In the genomic region with DNA sequence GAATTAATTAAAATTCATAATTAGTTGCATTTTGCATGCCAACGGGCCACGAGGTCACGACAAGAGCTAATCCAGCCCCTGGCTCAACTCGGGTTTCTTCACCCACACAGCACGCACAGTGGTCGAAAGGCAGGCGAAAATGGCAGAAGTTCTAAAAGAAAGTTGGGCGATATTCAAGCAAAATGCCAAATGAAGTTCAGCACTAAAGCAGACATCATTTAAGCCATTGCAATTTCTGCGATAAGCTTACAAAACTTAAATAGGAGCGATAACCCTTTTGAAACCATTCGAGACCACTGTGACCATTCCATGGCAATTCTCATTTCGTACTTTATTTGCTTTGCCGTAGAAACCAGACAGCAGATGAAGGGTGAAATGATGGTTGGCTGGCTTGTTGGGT, we compare ENCODE assay signal across 2 fruit fly cellular contexts.
TF ChIP-seq lines count a peak whose summit lies in the region.

No protein-coding gene starts in this region.

TF ChIP-seq in whole organism, embryonic, 481 proteins besides CTCF, POLR2A, EP300 and RAD21 (continued from another document and continues in another):
- TF ChIP-seq Ets65A (GFP tag; lab: Kevin White, UChicago) (peak; percentile 93), CG10267 (tag; optimal IDR thresholded peaks at IDR 0.05; lab: Kevin White, UChicago) (peak; percentile 9), CoRest (tag; optimal IDR thresholded peaks at IDR 0.05; lab: Kevin White, UChicago) (peak; percentile 8), tgo (GFP tag; IDR thresholded peaks at IDR 0.05; lab: Robert Waterston, UW) (peak; percentile 23; the same call in 1 of the 3 replicates), nmo (GFP tag; optimal IDR thresholded peaks at IDR 0.05; lab: Kevin White, UChicago) (peak; percentile 33), CG8290 (GFP tag; optimal IDR thresholded peaks at IDR 0.05; lab: Kevin White, UChicago) (no peak), CG8290 (tag; optimal IDR thresholded peaks at IDR 0.05; lab: Kevin White, UChicago) (peak in 1 of 2 experiments; percentile 59), Hr78 (GFP tag; optimal IDR thresholded peaks at IDR 0.05; lab: Kevin White, UChicago) (no peak), ase (GFP tag; IDR thresholded peaks at IDR 0.05; lab: Robert Waterston, UW) (0 out of 3 replicates have a peak, but pooled peaks have one; percentile 37), Hr51 (GFP tag; optimal IDR thresholded peaks at IDR 0.05; lab: Kevin White, UChicago) (peak in 1 of 2 experiments; percentile 59), HLH3B (GFP tag; IDR thresholded peaks at IDR 0.05; lab: Robert Waterston, UW) (peak; percentile 50; the same call in 1 of the 2 replicates), CG15269 (tag; optimal IDR thresholded peaks at IDR 0.05; lab: Kevin White, UChicago) (peak; percentile 44), fd96Cb (tag; optimal IDR thresholded peaks at IDR 0.05; lab: Kevin White, UChicago) (peak; percentile 57), CG8478 (optimal IDR thresholded peaks at IDR 0.05; lab: Kevin White, UChicago) (no peak), CG17912 (GFP tag; optimal IDR thresholded peaks at IDR 0.05; lab: Kevin White, UChicago) (no peak), CG9797 (GFP tag; optimal IDR thresholded peaks at IDR 0.05; lab: Kevin White, UChicago) (no peak), Mrtf (GFP tag; IDR thresholded peaks at IDR 0.05; lab: Robert Waterston, UW) (0 out of 3 replicates have a peak, but pooled peaks have one; percentile 57), CG2712 (tag; optimal IDR thresholded peaks at IDR 0.05; lab: Kevin White, UChicago) (peak; percentile 43), CG4820 (GFP tag; optimal IDR thresholded peaks at IDR 0.05; lab: Kevin White, UChicago) (peak; percentile 41), dan (GFP tag; IDR thresholded peaks at IDR 0.05; lab: Robert Waterston, UW) (0 out of 2 replicates have a peak, but pooled peaks have one; percentile 29), CG10366 (GFP tag; IDR thresholded peaks at IDR 0.05; lab: Robert Waterston, UW) (peak; percentile 19; the same call in 1 of the 2 replicates), fd102C (GFP tag; optimal IDR thresholded peaks at IDR 0.05; lab: Kevin White, UChicago) (no peak), fu2 (GFP tag; optimal IDR thresholded peaks at IDR 0.05; lab: Kevin White, UChicago) (no peak), CG10959 (GFP tag; IDR thresholded peaks at IDR 0.05; lab: Robert Waterston, UW) (peak; percentile 45; the same call in 1 of the 2 replicates), gt (GFP tag; IDR thresholded peaks at IDR 0.05; lab: Robert Waterston, UW) (no peak), unpg (GFP tag; optimal IDR thresholded peaks at IDR 0.05; lab: Kevin White, UChicago) (peak; percentile 58), Hey (tag; optimal IDR thresholded peaks at IDR 0.05; lab: Kevin White, UChicago) (no peak), CG1603 (tag; optimal IDR thresholded peaks at IDR 0.05; lab: Kevin White, UChicago) (peak; percentile 75), Dek (tag; optimal IDR thresholded peaks at IDR 0.05; lab: Kevin White, UChicago) (no peak), CG15601 (tag; optimal IDR thresholded peaks at IDR 0.05; lab: Kevin White, UChicago) (no peak), pum (GFP tag; optimal IDR thresholded peaks at IDR 0.05; lab: Kevin White, UChicago) (peak; percentile 19), CG18262 (tag; optimal IDR thresholded peaks at IDR 0.05; lab: Kevin White, UChicago) (peak; percentile 32), Oli (tag; optimal IDR thresholded peaks at IDR 0.05; lab: Kevin White, UChicago) (peak; percentile 58), CG12659 (GFP tag; optimal IDR thresholded peaks at IDR 0.05; lab: Kevin White, UChicago) (no peak), CG42726 (GFP tag; IDR thresholded peaks at IDR 0.05; lab: Robert Waterston, UW; ENCODE audit: partially characterized antibody) (no peak), Atf3 (GFP tag; optimal IDR thresholded peaks at IDR 0.05; lab: Kevin White, UChicago) (peak; percentile 10), CG8359 (GFP tag; optimal IDR thresholded peaks at IDR 0.05; lab: Kevin White, UChicago; ENCODE audit: borderline replicate concordance) (no peak), Ets97D (GFP tag; optimal IDR thresholded peaks at IDR 0.05; lab: Kevin White, UChicago) (no peak), CG18764 (GFP tag; optimal IDR thresholded peaks at IDR 0.05; lab: Kevin White, UChicago) (peak; percentile 11), tin (GFP tag; optimal IDR thresholded peaks at IDR 0.05; lab: Kevin White, UChicago) (peak; percentile 19), CG16863 (GFP tag; optimal IDR thresholded peaks at IDR 0.05; lab: Kevin White, UChicago) (peak; percentile 40), CG18476 (GFP tag; optimal IDR thresholded peaks at IDR 0.05; lab: Kevin White, UChicago) (no peak), Drgx (GFP tag; IDR thresholded peaks at IDR 0.05; lab: Robert Waterston, UW) (peak; percentile 57), CG14050 (GFP tag; IDR thresholded peaks at IDR 0.05; lab: Robert Waterston, UW) (peak; percentile 34; the same call in 1 of the 3 replicates), CG12071 (GFP tag; optimal IDR thresholded peaks at IDR 0.05; lab: Kevin White, UChicago) (peak; percentile 50), CG9727 (GFP tag; optimal IDR thresholded peaks at IDR 0.05; lab: Kevin White, UChicago) (peak; percentile 21), CG12219 (GFP tag; optimal IDR thresholded peaks at IDR 0.05; lab: Kevin White, UChicago) (peak; percentile 61), CG1529 (GFP tag; optimal IDR thresholded peaks at IDR 0.05; lab: Kevin White, UChicago) (peak; percentile 20), CG15696 (tag; optimal IDR thresholded peaks at IDR 0.05; lab: Kevin White, UChicago) (peak; percentile 15), CG4730 (GFP tag; IDR thresholded peaks at IDR 0.05; lab: Robert Waterston, UW) (0 out of 2 replicates have a peak, but pooled peaks have one; percentile 40), CG8388 (GFP tag; optimal IDR thresholded peaks at IDR 0.05; lab: Kevin White, UChicago) (peak; percentile 15), CG4328 (GFP tag; optimal IDR thresholded peaks at IDR 0.05; lab: Kevin White, UChicago) (no peak), sob (GFP tag; IDR thresholded peaks at IDR 0.05; lab: Robert Waterston, UW) (peak; percentile 28; the same call in 1 of the 2 replicates), pan (optimal IDR thresholded peaks at IDR 0.05; lab: Kevin White, UChicago) (no peak), pan (GFP tag; optimal IDR thresholded peaks at IDR 0.05 in 1 of 2, IDR thresholded peaks at IDR 0.05 in 1 of 2) (peak in 1 of 2 experiments; percentile 56), gce (GFP tag; IDR thresholded peaks at IDR 0.05; lab: Robert Waterston, UW) (0 out of 3 replicates have a peak, but pooled peaks have one; percentile 18), CG14441 (GFP tag; IDR thresholded peaks at IDR 0.05; lab: Robert Waterston, UW) (peak; percentile 54), stc (GFP tag; IDR thresholded peaks at IDR 0.05; lab: Robert Waterston, UW) (peak; percentile 59; the same call in 1 of the 2 replicates), CG8765 (GFP tag; IDR thresholded peaks at IDR 0.05; lab: Robert Waterston, UW) (peak; percentile 20; the same call in 1 of the 2 replicates), CG30403 (GFP tag; optimal IDR thresholded peaks at IDR 0.05; lab: Kevin White, UChicago) (peak; percentile 33)

TF ChIP-seq in whole organism, prepupa, 60 proteins besides CTCF, POLR2A, EP300 and RAD21 (continued from another document):
- peak; percentile 47 for TF ChIP-seq Ets21C (GFP tag; optimal IDR thresholded peaks at IDR 0.05; lab: Kevin White, UChicago)
- TF ChIP-seq CG9139 (GFP tag; optimal IDR thresholded peaks at IDR 0.05; lab: Kevin White, UChicago): peak; percentile 33
- TF ChIP-seq CG6163 (GFP tag; IDR thresholded peaks at IDR 0.05; lab: Robert Waterston, UW): peak; percentile 68; the same call in 2 of the 3 replicates
- no peak for TF ChIP-seq CG16779 (tag; optimal IDR thresholded peaks at IDR 0.05; lab: Kevin White, UChicago)
- TF ChIP-seq Eip93F (GFP tag; optimal IDR thresholded peaks at IDR 0.05; lab: Kevin White, UChicago): no peak
- TF ChIP-seq CG31627 (GFP tag; optimal IDR thresholded peaks at IDR 0.05; lab: Kevin White, UChicago): peak; percentile 59
- TF ChIP-seq CG10669 (GFP tag; optimal IDR thresholded peaks at IDR 0.05; lab: Kevin White, UChicago): peak; percentile 70
- 0 out of 2 replicates have a peak, but pooled peaks have one; percentile 31 for TF ChIP-seq CG11294 (GFP tag; IDR thresholded peaks at IDR 0.05; lab: Robert Waterston, UW)
- TF ChIP-seq CG11902 (GFP tag; optimal IDR thresholded peaks at IDR 0.05; lab: Kevin White, UChicago): peak; percentile 44
- TF ChIP-seq CG6808 (GFP tag; optimal IDR thresholded peaks at IDR 0.05; lab: Kevin White, UChicago): peak; percentile 31
- TF ChIP-seq lz (GFP tag; optimal IDR thresholded peaks at IDR 0.05; lab: Kevin White, UChicago): peak; percentile 56
- TF ChIP-seq Gug (GFP tag; IDR thresholded peaks at IDR 0.05; lab: Robert Waterston, UW): peak; percentile 42
- peak; percentile 55 for TF ChIP-seq CG8632 (GFP tag; optimal IDR thresholded peaks at IDR 0.05; lab: Kevin White, UChicago)
- peak; percentile 60 for TF ChIP-seq achi (GFP tag; optimal IDR thresholded peaks at IDR 0.05; lab: Kevin White, UChicago)
- peak; percentile 53 for TF ChIP-seq topi (GFP tag; optimal IDR thresholded peaks at IDR 0.05; lab: Kevin White, UChicago)
- TF ChIP-seq Hr39 (GFP tag; optimal IDR thresholded peaks at IDR 0.05; lab: Kevin White, UChicago): peak; percentile 62
- peak; percentile 80 for TF ChIP-seq svp (GFP tag; lab: Kevin White, UChicago)
- TF ChIP-seq Hr4 (GFP tag; optimal IDR thresholded peaks at IDR 0.05; lab: Kevin White, UChicago): peak; percentile 42
- peak; percentile 30 to 35 for TF ChIP-seq salr (GFP tag; optimal IDR thresholded peaks at IDR 0.05; lab: Kevin White, UChicago)
- TF ChIP-seq eg (GFP tag; IDR thresholded peaks at IDR 0.05; lab: Robert Waterston, UW): peak; percentile 58; the same call in 1 of the 3 replicates
- TF ChIP-seq dac (GFP tag; optimal IDR thresholded peaks at IDR 0.05; lab: Kevin White, UChicago): no peak
- TF ChIP-seq esn (GFP tag; optimal IDR thresholded peaks at IDR 0.05; lab: Kevin White, UChicago): peak; percentile 62
- peak; percentile 57 for TF ChIP-seq net (GFP tag; optimal IDR thresholded peaks at IDR 0.05; lab: Kevin White, UChicago)
- TF ChIP-seq CG7368 (GFP tag; optimal IDR thresholded peaks at IDR 0.05; lab: Kevin White, UChicago): peak; percentile 56
- TF ChIP-seq CG1621 (tag; optimal IDR thresholded peaks at IDR 0.05; lab: Kevin White, UChicago): peak; percentile 65
- TF ChIP-seq CG3919 (GFP tag; optimal IDR thresholded peaks at IDR 0.05; lab: Kevin White, UChicago): peak; percentile 64
- TF ChIP-seq CG3032 (tag; optimal IDR thresholded peaks at IDR 0.05; lab: Kevin White, UChicago): peak; percentile 45
- TF ChIP-seq CG11762 (GFP tag; optimal IDR thresholded peaks at IDR 0.05; lab: Kevin White, UChicago; ENCODE audit: insufficient read depth): peak; percentile 30
- peak; percentile 50; the same call in 1 of the 2 replicates for TF ChIP-seq CG15336 (GFP tag; IDR thresholded peaks at IDR 0.05; lab: Robert Waterston, UW)
- TF ChIP-seq fd85E (GFP tag; optimal IDR thresholded peaks at IDR 0.05; lab: Kevin White, UChicago): no peak
- peak; percentile 64 for TF ChIP-seq Sox14 (GFP tag; optimal IDR thresholded peaks at IDR 0.05; lab: Kevin White, UChicago)
- TF ChIP-seq Eip78C (GFP tag; lab: Kevin White, UChicago): peak; percentile 80
- TF ChIP-seq OdsH (GFP tag; optimal IDR thresholded peaks at IDR 0.05; lab: Kevin White, UChicago): peak; percentile 65
- TF ChIP-seq fkh (GFP tag; optimal IDR thresholded peaks at IDR 0.05; lab: Kevin White, UChicago): no peak
- no peak for TF ChIP-seq CG6854 (GFP tag; optimal IDR thresholded peaks at IDR 0.05; lab: Kevin White, UChicago)
- peak; percentile 68 for TF ChIP-seq acj6 (GFP tag; optimal IDR thresholded peaks at IDR 0.05; lab: Kevin White, UChicago)
- TF ChIP-seq CG32006 (GFP tag; optimal IDR thresholded peaks at IDR 0.05; lab: Kevin White, UChicago): peak; percentile 62
- peak; percentile 17 for TF ChIP-seq dsx (GFP tag; optimal IDR thresholded peaks at IDR 0.05; lab: Kevin White, UChicago; ENCODE audit: poor library complexity, severe bottlenecking)
